Worm (Caenorhabditis elegans): Measurements from ENCODE around the gene clec-146.

clec-146 gene

ce11 chrII:13595279-13595678 is 1.7 kb upstream of the clec-146 start:
- TF ChIP-seq aha-1 (tag) (peak; percentile 96), F37D6.2 (tag; optimal IDR thresholded peaks at IDR 0.05) (no peak), unc-39 (tag; optimal IDR thresholded peaks at IDR 0.05) (no peak), set-16 (GFP tag; IDR thresholded peaks at IDR 0.05) (no peak)

- TF ChIP-seq T26A8.4 (GFP tag; IDR thresholded peaks at IDR 0.05) (no peak), T20F7.1 (GFP tag; optimal IDR thresholded peaks at IDR 0.05) (no peak), nhr-11 (tag; optimal IDR thresholded peaks at IDR 0.05) (no peak), nhr-77 (tag; optimal IDR thresholded peaks at IDR 0.05) (no peak), zfp-2 (tag; optimal IDR thresholded peaks at IDR 0.05) (no peak), mxl-3 (GFP tag; optimal IDR thresholded peaks at IDR 0.05) (no peak), daf-8 (GFP tag; IDR thresholded peaks at IDR 0.05) (no peak), lin-13 (GFP tag; optimal IDR thresholded peaks at IDR 0.05) (no peak), cey-2 (tag; optimal IDR thresholded peaks at IDR 0.05; ENCODE audit: borderline replicate concordance, insufficient read depth) (no peak), pqm-1 (tag; optimal IDR thresholded peaks at IDR 0.05) (no peak), mdt-29 (GFP tag; IDR thresholded peaks at IDR 0.05) (no peak), F49E8.2 (tag; optimal IDR thresholded peaks at IDR 0.05; ENCODE audit: borderline replicate concordance) (no peak), lin-38 (GFP tag; IDR thresholded peaks at IDR 0.05) (no peak), spr-1 (tag; optimal IDR thresholded peaks at IDR 0.05) (no peak), mep-1 (tag; optimal IDR thresholded peaks at IDR 0.05) (no peak), php-3 (GFP tag; IDR thresholded peaks at IDR 0.05) (no peak), egl-27 (tag; optimal IDR thresholded peaks at IDR 0.05) (no peak)
These were observed 3.1 kb downstream of the clec-146 start, which contains the start of gene clec-145 for ce11 chrII:13590461-13590860. clec-145 (minus strand) TSS chrII:13590561.

ce11 chrII:13585655-13586170 is 7.9 kb downstream of the clec-146 start, which contains the start of gene Y48E1B.8:
Y48E1B.8 (plus strand) TSS chrII:13585705.
- no peak for TF ChIP-seq attf-4 (tag; optimal IDR thresholded peaks at IDR 0.05)
- TF ChIP-seq set-16 (GFP tag; IDR thresholded peaks at IDR 0.05): peak; percentile 59
- 0 out of 2 replicates have a peak, but pooled peaks have one; percentile 5 for TF ChIP-seq nhr-42 (GFP tag; IDR thresholded peaks at IDR 0.05)

- peak in 1 of 2 experiments; percentile 63 for TF ChIP-seq hif-1 (tag; optimal IDR thresholded peaks at IDR 0.05)
- TF ChIP-seq dpl-1 (GFP tag; optimal IDR thresholded peaks at IDR 0.05): peak; percentile 68
- TF ChIP-seq dve-1 (tag; optimal IDR thresholded peaks at IDR 0.05; ENCODE audit: insufficient read depth): peak; percentile 64
- TF ChIP-seq set-16 (GFP tag; IDR thresholded peaks at IDR 0.05): peak; percentile 78
- peak; percentile 15 to 78 for TF ChIP-seq lsy-2 (tag; optimal IDR thresholded peaks at IDR 0.05)
- TF ChIP-seq nhr-25 (tag; optimal IDR thresholded peaks at IDR 0.05; ENCODE audit: borderline replicate concordance, insufficient read depth): peak; percentile 5
- TF ChIP-seq mxl-2 (GFP tag; conservative IDR thresholded peaks at IDR 0.05): no peak
- TF ChIP-seq egl-43 (GFP tag; IDR thresholded peaks at IDR 0.05): 0 out of 2 replicates have a peak, but pooled peaks have one; percentile 47
- TF ChIP-seq nhr-11 (tag; optimal IDR thresholded peaks at IDR 0.05): peak; percentile 48
- TF ChIP-seq lim-7 (GFP tag; IDR thresholded peaks at IDR 0.05): no peak
- peak; percentile 25 for TF ChIP-seq F37D6.2 (tag; optimal IDR thresholded peaks at IDR 0.05)
- TF ChIP-seq mep-1 (tag; optimal IDR thresholded peaks at IDR 0.05): peak; percentile 73
- TF ChIP-seq fkh-10 (GFP tag; optimal IDR thresholded peaks at IDR 0.05): peak; percentile 53
- peak; percentile 64 for TF ChIP-seq hmg-1.1 (GFP tag; IDR thresholded peaks at IDR 0.05)
- TF ChIP-seq egl-27 (tag; optimal IDR thresholded peaks at IDR 0.05): no peak
- peak; percentile 58 for TF ChIP-seq rbr-2 (tag; optimal IDR thresholded peaks at IDR 0.05)
- TF ChIP-seq lin-13 (GFP tag; optimal IDR thresholded peaks at IDR 0.05): peak; percentile 84
- TF ChIP-seq ZK337.2 (GFP tag; IDR thresholded peaks at IDR 0.05): no peak
- TF ChIP-seq lin-15B (tag; optimal IDR thresholded peaks at IDR 0.05): peak; percentile 53
- peak; percentile 39; the same call in 1 of the 2 replicates for TF ChIP-seq pha-4 (GFP tag; IDR thresholded peaks at IDR 0.05)
- no peak for TF ChIP-seq pha-4 (tag; optimal IDR thresholded peaks at IDR 0.05)
- no peak for TF ChIP-seq ctbp-1 (GFP tag; IDR thresholded peaks at IDR 0.05)
- TF ChIP-seq nhr-28 (tag; optimal IDR thresholded peaks at IDR 0.05): peak; percentile 29
- TF ChIP-seq lin-38 (GFP tag; IDR thresholded peaks at IDR 0.05): peak; percentile 86
- TF ChIP-seq F49E8.2 (tag; optimal IDR thresholded peaks at IDR 0.05; ENCODE audit: borderline replicate concordance): peak; percentile 13
- no peak for TF ChIP-seq daf-16 (GFP tag; optimal IDR thresholded peaks at IDR 0.05)
- TF ChIP-seq daf-16 (tag; optimal IDR thresholded peaks at IDR 0.05): peak; percentile 46
These were observed 18.3 kb downstream of the clec-146 start, which contains the start of the genes mrpl-37 and lin-38 for ce11 chrII:13575018-13575948. mrpl-37 (minus strand) TSS chrII:13575068. lin-38 (plus strand) TSS chrII:13575925.

All from whole organism, L4 larva.